Worm (Caenorhabditis elegans): ENCODE measurements around the gene Y55F3AM.13.

Y55F3AM.13 gene

ce11 chrIV:1010212-1010611 lies 45.9 kb downstream of the Y55F3AM.13 start, which contains the start of gene atg-3:
atg-3 (plus strand) TSS chrIV:1010512.
- TF ChIP-seq elt-2 (tag; optimal IDR thresholded peaks at IDR 0.05): no peak
- no peak for TF ChIP-seq ceh-2 (tag; optimal IDR thresholded peaks at IDR 0.05)
- no peak for TF ChIP-seq ceh-19 (GFP tag; optimal IDR thresholded peaks at IDR 0.05)
- TF ChIP-seq ceh-31 (tag; optimal IDR thresholded peaks at IDR 0.05): no peak
- TF ChIP-seq T23F11.4 (GFP tag; optimal IDR thresholded peaks at IDR 0.05): no peak
- TF ChIP-seq ceh-6 (GFP tag; optimal IDR thresholded peaks at IDR 0.05): no peak
- TF ChIP-seq dve-1 (tag; optimal IDR thresholded peaks at IDR 0.05): no peak
- no peak for TF ChIP-seq nfya-1 (tag; optimal IDR thresholded peaks at IDR 0.05)

DNA sequence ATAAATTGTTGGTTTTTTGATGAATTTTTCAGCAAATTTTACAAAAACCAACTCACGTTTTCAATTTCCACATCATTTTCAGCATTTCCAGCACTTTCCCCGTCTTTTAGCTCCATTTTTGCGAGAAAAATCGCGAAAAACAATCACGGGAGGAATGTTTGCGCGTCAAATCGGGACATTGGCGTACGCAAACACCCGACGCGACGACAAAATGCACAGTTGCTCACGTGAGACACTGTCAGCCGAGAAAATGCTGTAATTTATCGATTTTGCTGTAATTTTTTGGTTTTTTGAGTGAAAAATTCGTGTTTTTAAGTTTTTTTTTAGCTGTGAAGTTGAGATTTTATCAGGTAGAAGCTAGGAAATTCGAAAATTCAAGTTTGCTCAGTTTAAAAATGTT lies 46.6 kb downstream of the Y55F3AM.13 start, which contains the start of gene Y55F3AM.9:
TSS of gene Y55F3AM.9 (minus strand) at position 189 of the 400 bp plus-strand sequence.
- TF ChIP-seq ceh-30 (tag; optimal IDR thresholded peaks at IDR 0.05) (peak; percentile 46), gmeb-2 (tag; optimal IDR thresholded peaks at IDR 0.05) (no peak), pros-1 (tag; optimal IDR thresholded peaks at IDR 0.05) (no peak), ama-1 (optimal IDR thresholded peaks at IDR 0.05) (no peak), pag-3 (tag; optimal IDR thresholded peaks at IDR 0.05; ENCODE audit: borderline replicate concordance) (no peak), mec-3 (tag; optimal IDR thresholded peaks at IDR 0.05; ENCODE audit: borderline replicate concordance) (no peak), lim-6 (tag; optimal IDR thresholded peaks at IDR 0.05) (no peak), nfya-1 (tag; optimal IDR thresholded peaks at IDR 0.05) (peak; percentile 30), eyg-1 (tag; optimal IDR thresholded peaks at IDR 0.05) (no peak), ttx-3 (tag; optimal IDR thresholded peaks at IDR 0.05) (no peak), tbx-2 (tag; optimal IDR thresholded peaks at IDR 0.05) (peak; percentile 1), pat-9 (tag; optimal IDR thresholded peaks at IDR 0.05) (no peak), hlh-30 (tag; optimal IDR thresholded peaks at IDR 0.05; ENCODE audit: insufficient read depth) (peak; percentile 92), pax-1 (tag; optimal IDR thresholded peaks at IDR 0.05) (no peak), unc-55 (GFP tag; optimal IDR thresholded peaks at IDR 0.05) (no peak), zip-5 (tag; optimal IDR thresholded peaks at IDR 0.05) (no peak), hlh-8 (tag; optimal IDR thresholded peaks at IDR 0.05) (no peak), unc-42 (tag; optimal IDR thresholded peaks at IDR 0.05) (no peak), ceh-31 (tag; optimal IDR thresholded peaks at IDR 0.05) (no peak), ceh-48 (tag; optimal IDR thresholded peaks at IDR 0.05) (peak; percentile 46), ceh-9 (tag; optimal IDR thresholded peaks at IDR 0.05) (no peak), hlh-13 (GFP tag; optimal IDR thresholded peaks at IDR 0.05) (no peak)

DNA sequence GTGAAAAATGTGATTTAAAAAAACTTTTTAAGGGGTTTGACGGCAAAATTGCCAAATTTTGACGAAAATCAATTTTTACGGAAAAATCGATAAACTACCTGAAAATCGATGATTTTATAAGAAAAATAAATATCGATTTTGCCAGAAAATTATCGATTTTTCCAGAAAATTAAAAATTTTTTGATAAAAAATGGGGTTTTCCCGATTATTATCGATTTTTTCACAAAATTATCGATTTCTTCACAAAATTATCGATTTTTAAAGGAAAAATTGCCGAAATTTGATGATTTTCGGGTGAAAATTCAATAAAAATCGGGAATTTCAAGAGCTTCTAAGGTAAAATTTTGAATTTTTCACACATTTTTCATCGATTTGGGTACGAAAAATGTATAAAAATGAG lies 49.5 kb downstream of the Y55F3AM.13 start:
- TF ChIP-seq ceh-48 (tag; optimal IDR thresholded peaks at IDR 0.05) (peak; percentile 47), sox-4 (tag; optimal IDR thresholded peaks at IDR 0.05) (no peak)

DNA sequence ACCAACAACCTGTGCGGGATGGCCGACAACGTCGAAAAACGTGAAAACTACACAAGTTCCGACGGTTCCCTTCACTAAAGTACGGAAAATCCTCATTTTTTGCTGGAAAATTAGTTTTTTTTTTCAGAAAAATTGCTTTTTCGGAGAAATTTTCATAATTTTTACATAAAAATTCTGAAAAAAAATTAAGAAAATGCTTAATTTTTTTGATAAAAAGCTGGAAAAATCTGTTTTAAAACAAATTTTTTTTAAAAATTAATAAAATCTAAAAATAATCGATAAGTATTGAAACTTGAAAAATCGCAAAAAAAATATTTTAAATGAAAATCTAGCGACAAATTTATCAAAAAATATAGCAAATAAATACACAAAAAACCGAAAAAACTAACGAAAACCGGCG lies 50.4 kb downstream of the Y55F3AM.13 start, which contains the start of gene immp-2:
TSS of gene immp-2 (minus strand) at position 101 of the 400 bp plus-strand sequence.
- no peak for TF ChIP-seq ceh-2 (tag; optimal IDR thresholded peaks at IDR 0.05)
- TF ChIP-seq ceh-45 (GFP tag; IDR thresholded peaks at IDR 0.05): no peak
- no peak for TF ChIP-seq unc-3 (GFP tag; conservative IDR thresholded peaks at IDR 0.05)
- no peak for TF ChIP-seq unc-3 (tag; optimal IDR thresholded peaks at IDR 0.05)
- no peak for TF ChIP-seq tbx-7 (tag; optimal IDR thresholded peaks at IDR 0.05)
- no peak for TF ChIP-seq C08G9.2 (tag; optimal IDR thresholded peaks at IDR 0.05)
- TF ChIP-seq ahr-1 (tag; optimal IDR thresholded peaks at IDR 0.05): no peak
- no peak for TF ChIP-seq pha-4 (tag; optimal IDR thresholded peaks at IDR 0.05)
- no peak for TF ChIP-seq tbx-2 (tag; optimal IDR thresholded peaks at IDR 0.05)

Measured in whole organism, late embryonic.